Worm (Caenorhabditis elegans): ENCODE data around the gene C27F2.7.
A peak's percentile ranks its signal among the peaks of the same experiment; 100 is the strongest.

The C27F2.7 gene

ce11 chrIII:5025136-5025629 is 40.9 kb upstream of the C27F2.7 start (continued):
- no peak for TF ChIP-seq daf-16 (GFP tag; optimal IDR thresholded peaks at IDR 0.05)
- TF ChIP-seq daf-16 (tag; optimal IDR thresholded peaks at IDR 0.05), result no peak
- 0 out of 2 replicates have a peak, but pooled peaks have one; percentile 13 for TF ChIP-seq tra-1 (GFP tag; IDR thresholded peaks at IDR 0.05)
- peak; percentile 60 for TF ChIP-seq T26A8.4 (GFP tag; IDR thresholded peaks at IDR 0.05)
- no peak for TF ChIP-seq ceh-44 (GFP tag; IDR thresholded peaks at IDR 0.05)
- TF ChIP-seq gei-8 (GFP tag; optimal IDR thresholded peaks at IDR 0.05), result no peak
- no peak for TF ChIP-seq zfp-2 (tag; optimal IDR thresholded peaks at IDR 0.05)
- TF ChIP-seq mdl-1 (tag; optimal IDR thresholded peaks at IDR 0.05), result no peak
- TF ChIP-seq R02D3.7 (tag; optimal IDR thresholded peaks at IDR 0.05), result no peak
- TF ChIP-seq arid-1 (GFP tag; conservative IDR thresholded peaks at IDR 0.05), result no peak

- TF ChIP-seq lin-15B (tag; optimal IDR thresholded peaks at IDR 0.05), result no peak
- no peak for TF ChIP-seq ztf-11 (tag; optimal IDR thresholded peaks at IDR 0.05)
- peak; percentile 95 for TF ChIP-seq hlh-30 (tag; optimal IDR thresholded peaks at IDR 0.05; ENCODE audit: insufficient read depth)
- peak; percentile 34 for TF ChIP-seq rbr-2 (tag; optimal IDR thresholded peaks at IDR 0.05)
- peak; percentile 64 for TF ChIP-seq mep-1 (tag; optimal IDR thresholded peaks at IDR 0.05)
- no peak for TF ChIP-seq zfp-3 (GFP tag; conservative IDR thresholded peaks at IDR 0.05)
- no peak for TF ChIP-seq zfp-2 (tag; optimal IDR thresholded peaks at IDR 0.05)
- TF ChIP-seq nhr-237 (tag; optimal IDR thresholded peaks at IDR 0.05), result no peak
- no peak for TF ChIP-seq ZK546.5 (tag; optimal IDR thresholded peaks at IDR 0.05)
- no peak for TF ChIP-seq hif-1 (tag; optimal IDR thresholded peaks at IDR 0.05)
- TF ChIP-seq unc-62 (GFP tag; optimal IDR thresholded peaks at IDR 0.05 in 1 of 2), result no peak
- TF ChIP-seq unc-62 (tag; optimal IDR thresholded peaks at IDR 0.05), result no peak
- TF ChIP-seq tra-1 (GFP tag; IDR thresholded peaks at IDR 0.05), result no peak
- no peak for TF ChIP-seq lir-3 (tag; optimal IDR thresholded peaks at IDR 0.05)
- TF ChIP-seq gei-8 (GFP tag; optimal IDR thresholded peaks at IDR 0.05), result no peak
- TF ChIP-seq D1046.2 (GFP tag; IDR thresholded peaks at IDR 0.05), result no peak
- TF ChIP-seq lsy-2 (tag; optimal IDR thresholded peaks at IDR 0.05), result peak; percentile 24 to 65
- no peak for TF ChIP-seq spr-3 (GFP tag; optimal IDR thresholded peaks at IDR 0.05)
- TF ChIP-seq daf-16 (GFP tag; optimal IDR thresholded peaks at IDR 0.05), result no peak
- peak; percentile 27 for TF ChIP-seq daf-16 (tag; optimal IDR thresholded peaks at IDR 0.05)
- no peak for TF ChIP-seq sdz-12 (GFP tag; optimal IDR thresholded peaks at IDR 0.05)
- TF ChIP-seq ceh-62 (tag; optimal IDR thresholded peaks at IDR 0.05), result no peak
- TF ChIP-seq nhr-102 (tag; optimal IDR thresholded peaks at IDR 0.05), result no peak
- TF ChIP-seq nhr-41 (GFP tag; IDR thresholded peaks at IDR 0.05), result no peak
- peak; percentile 86 for TF ChIP-seq aha-1 (tag)
- TF ChIP-seq Y75B8A.6 (GFP tag; IDR thresholded peaks at IDR 0.05), result no peak
- TF ChIP-seq dmd-8 (GFP tag; IDR thresholded peaks at IDR 0.05), result no peak
- no peak for TF ChIP-seq egl-27 (tag; optimal IDR thresholded peaks at IDR 0.05)
- TF ChIP-seq ztf-7 (tag; optimal IDR thresholded peaks at IDR 0.05), result no peak
- peak; percentile 75 for TF ChIP-seq mes-2 (tag; optimal IDR thresholded peaks at IDR 0.05; ENCODE audit: poor library complexity, severe bottlenecking)
- peak; percentile 50 for TF ChIP-seq lin-38 (GFP tag; IDR thresholded peaks at IDR 0.05)
- TF ChIP-seq attf-4 (tag; optimal IDR thresholded peaks at IDR 0.05), result no peak
- TF ChIP-seq fkh-10 (GFP tag; optimal IDR thresholded peaks at IDR 0.05), result no peak
- TF ChIP-seq zip-2 (tag; optimal IDR thresholded peaks at IDR 0.05), result no peak
- TF ChIP-seq zip-11 (GFP tag; IDR thresholded peaks at IDR 0.05), result no peak
- TF ChIP-seq nhr-111 (GFP tag; optimal IDR thresholded peaks at IDR 0.05), result no peak
- TF ChIP-seq daf-12 (tag; optimal IDR thresholded peaks at IDR 0.05), result no peak
- no peak for TF ChIP-seq snpc-1.2 (GFP tag; IDR thresholded peaks at IDR 0.05)
- TF ChIP-seq madf-9 (GFP tag; conservative IDR thresholded peaks at IDR 0.05), result no peak
- peak; percentile 62 for TF ChIP-seq hmg-1.1 (GFP tag; IDR thresholded peaks at IDR 0.05)
- TF ChIP-seq dmd-9 (GFP tag; IDR thresholded peaks at IDR 0.05), result no peak
- no peak for TF ChIP-seq duxl-1 (tag; optimal IDR thresholded peaks at IDR 0.05; ENCODE audit: poor library complexity)
- peak; percentile 50 for TF ChIP-seq nhr-28 (tag; optimal IDR thresholded peaks at IDR 0.05)
- TF ChIP-seq ama-1 (optimal IDR thresholded peaks at IDR 0.05), result peak; percentile 90
Measured at ce11 chrIII:5024393-5024964, 40.2 kb upstream of the C27F2.7 start, which contains the start of gene pcf-11. pcf-11 (plus strand) TSS chrIII:5024914.

Measured in whole organism, L4 larva.